Worm (Caenorhabditis elegans) whole organism, L4/young adult: ENCODE results near the gene F36H5.17.

ENCODE experiments used
- dao-5 ChIP-seq: sonication (generic microtip); optimal IDR thresholded peaks from 2 replicates; lab custom pipeline; 2016; ENCODE audit warnings: missing genotype, missing genetic modification characterization, moderate library complexity, missing compliant biosample characterization
- him-1 ChIP-seq: sonication (generic microtip); optimal IDR thresholded peaks from 2 replicates; lab custom pipeline; 2016; ENCODE audit warnings: missing genotype, missing genetic modification reagents, missing genetic modification characterization, missing compliant biosample characterization

DNA sequence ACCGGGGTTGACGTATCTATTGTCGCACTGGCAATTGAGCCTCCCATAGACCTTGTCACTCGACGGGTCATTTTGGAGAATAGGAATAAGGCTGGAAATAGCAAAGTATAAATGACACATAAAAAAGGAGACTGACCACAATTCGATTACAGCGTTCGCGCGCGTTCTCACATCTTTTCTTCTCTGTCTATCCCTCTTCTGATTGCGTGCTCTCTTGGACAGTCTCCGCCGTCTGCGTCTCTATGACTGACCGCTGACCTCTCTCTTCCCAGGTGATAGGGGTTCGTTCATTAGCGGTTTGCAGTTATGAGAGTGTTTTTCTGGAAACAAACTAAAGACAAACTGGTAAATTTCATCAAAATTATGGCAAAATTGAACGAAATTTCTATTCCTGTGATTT lies 19.6 kb downstream of the F36H5.17 start, which contains the start of gene ceh-83:
- TF ChIP-seq him-1 (tag; lab: Kevin White, UChicago) (no peak), dao-5 (no peak)
